Fruit fly (Drosophila melanogaster) whole organism, embryonic: ENCODE results near the gene CG44836.

ENCODE experiments used
- ATbp ChIP-seq: fragments of 200-800 bp; sonication (Bioruptor generic); optimal IDR thresholded peaks from 2 replicates; lab custom pipeline; 2017; ENCODE audit warnings: missing biosample characterization, mild to moderate bottlenecking, missing genetic modification characterization, missing genetic modification reagents
- Ada2b ChIP-seq: fragments of 200-800 bp; sonication (Bioruptor generic); IDR thresholded peaks from 2 replicates; pipeline ENCODE4 v1.3.6; 2022; ENCODE audit warnings: missing biosample characterization, missing genetic modification characterization
- Awh ChIP-seq: fragments of 200-800 bp; sonication (Bioruptor generic); IDR thresholded peaks from 2 replicates; pipeline ENCODE4, ENCODE4 v1.3.6; 2022; ENCODE audit warnings: missing biosample characterization, missing genetic modification characterization
- CG10274 ChIP-seq: fragments of 200-800 bp; sonication (Bioruptor generic); optimal IDR thresholded peaks from 3 replicates; lab custom pipeline; 2017; ENCODE audit warnings: missing biosample characterization, mild to moderate bottlenecking, missing genetic modification characterization
- CG10431 ChIP-seq: fragments of 200-800 bp; sonication (Bioruptor generic); optimal IDR thresholded peaks from 3 replicates; lab custom pipeline; 2018; ENCODE audit warnings: missing biosample characterization, mild to moderate bottlenecking, missing genetic modification characterization
- CG10462 ChIP-seq: fragments of 200-800 bp; sonication (Bioruptor generic); optimal IDR thresholded peaks from 2 replicates; lab custom pipeline; 2016; ENCODE audit warnings: missing biosample characterization, missing genetic modification characterization
- CG11504 ChIP-seq: fragments of 200-800 bp; sonication (Bioruptor generic); optimal IDR thresholded peaks from 3 replicates; lab custom pipeline; 2019; ENCODE audit warnings: missing biosample characterization, mild to moderate bottlenecking, missing genetic modification characterization, moderate library complexity
- CG12071 ChIP-seq: fragments of 200-800 bp; sonication (Bioruptor generic); optimal IDR thresholded peaks from 3 replicates; lab custom pipeline; 2018; ENCODE audit warnings: missing biosample characterization, mild to moderate bottlenecking, missing genetic modification characterization
- CG13624 ChIP-seq: fragments of 200-800 bp; sonication (Bioruptor generic); optimal IDR thresholded peaks from 2 replicates; lab custom pipeline; 2016; ENCODE audit warnings: missing biosample characterization, missing genetic modification characterization
- CG13775 ChIP-seq: fragments of 200-800 bp; sonication (Bioruptor generic); optimal IDR thresholded peaks from 3 replicates; lab custom pipeline; 2017; ENCODE audit warnings: missing biosample characterization, mild to moderate bottlenecking, missing genetic modification characterization
- CG14667 ChIP-seq: fragments of 200-800 bp; sonication (Bioruptor generic); IDR thresholded peaks from 2 replicates; pipeline ENCODE4 v1.3.6; 2022; ENCODE audit warnings: missing biosample characterization, missing genetic modification characterization
- CG15601 ChIP-seq: fragments of 200-800 bp; sonication (Bioruptor generic); optimal IDR thresholded peaks from 3 replicates; lab custom pipeline; 2019; ENCODE audit warnings: missing biosample characterization, mild to moderate bottlenecking, missing genetic modification characterization, moderate library complexity
- CG1602 ChIP-seq: fragments of 200-800 bp; sonication (Bioruptor generic); optimal IDR thresholded peaks from 3 replicates; lab custom pipeline; 2016; ENCODE audit warnings: missing biosample characterization, missing genetic modification characterization
- CG16863 ChIP-seq: fragments of 200-800 bp; sonication (Bioruptor generic); optimal IDR thresholded peaks from 3 replicates; lab custom pipeline; 2016; ENCODE audit warnings: missing biosample characterization, missing genetic modification characterization
- CG17568 ChIP-seq: fragments of 200-800 bp; sonication (Bioruptor generic); optimal IDR thresholded peaks from 2 replicates; lab custom pipeline; 2018; ENCODE audit warnings: missing biosample characterization, mild to moderate bottlenecking, missing genetic modification characterization, moderate library complexity
- CG18262 ChIP-seq: fragments of 200-800 bp; optimal IDR thresholded peaks from 3 replicates; lab custom pipeline; 2019; ENCODE audit warnings: missing biosample characterization, mild to moderate bottlenecking, missing genetic modification characterization, moderate library complexity
- CG2678 ChIP-seq: fragments of 200-800 bp; sonication (Bioruptor generic); optimal IDR thresholded peaks from 3 replicates; lab custom pipeline; 2019; ENCODE audit warnings: missing biosample characterization, mild to moderate bottlenecking, missing genetic modification characterization, moderate library complexity
- CG3407 ChIP-seq: fragments of 200-800 bp; sonication (Bioruptor generic); optimal IDR thresholded peaks from 2 replicates; lab custom pipeline; 2018; ENCODE audit warnings: missing biosample characterization, mild to moderate bottlenecking, missing genetic modification characterization
- CG4404 ChIP-seq: fragments of 200-800 bp; sonication (Bioruptor generic); IDR thresholded peaks from 2 replicates; pipeline ENCODE4 v1.3.6; 2022; ENCODE audit warnings: missing biosample characterization, missing genetic modification characterization
- CG4617 ChIP-seq: fragments of 200-800 bp; sonication (Bioruptor generic); optimal IDR thresholded peaks from 3 replicates; lab custom pipeline; 2016; ENCODE audit warnings: missing biosample characterization, missing genetic modification characterization, borderline replicate concordance
- CG5180 ChIP-seq: fragments of 200-800 bp; sonication (Bioruptor generic); optimal IDR thresholded peaks from 3 replicates; lab custom pipeline; 2017; ENCODE audit warnings: missing biosample characterization, missing genetic modification characterization, mild to moderate bottlenecking, moderate library complexity, missing genetic modification reagents
- CG7963 ChIP-seq: fragments of 200-800 bp; sonication (Bioruptor generic); IDR thresholded peaks from 3 replicates; pipeline ENCODE4 v1.3.6; 2022; ENCODE audit warnings: missing biosample characterization, missing genetic modification characterization; ENCODE audit not compliant: partially characterized antibody
- CG8944 ChIP-seq: fragments of 200-800 bp; sonication (Bioruptor generic); optimal IDR thresholded peaks from 3 replicates; lab custom pipeline; 2016; ENCODE audit warnings: missing biosample characterization, missing genetic modification characterization
- D19B ChIP-seq: fragments of 200-800 bp; sonication (Bioruptor generic); optimal IDR thresholded peaks from 2 replicates; lab custom pipeline; 2017; ENCODE audit warnings: missing biosample characterization, mild to moderate bottlenecking, missing genetic modification characterization
- Dek ChIP-seq: fragments of 200-800 bp; sonication (Bioruptor generic); optimal IDR thresholded peaks from 3 replicates; lab custom pipeline; 2019; ENCODE audit warnings: missing biosample characterization, mild to moderate bottlenecking, missing genetic modification characterization, moderate library complexity
- Ets65A ChIP-seq: fragments of 200-800 bp; sonication (Bioruptor generic); peaks from one replicate; lab custom pipeline; 2016; ENCODE audit warnings: missing biosample characterization, missing genetic modification characterization
- HHEX ChIP-seq: fragments of 200-800 bp; sonication (Bioruptor generic); optimal IDR thresholded peaks from 3 replicates; lab custom pipeline; 2017; ENCODE audit warnings: missing biosample characterization, mild to moderate bottlenecking, missing genetic modification characterization, missing genetic modification reagents
- Hey ChIP-seq: fragments of 200-800 bp; sonication (Bioruptor generic); optimal IDR thresholded peaks from 3 replicates; lab custom pipeline; 2018; ENCODE audit warnings: missing biosample characterization, mild to moderate bottlenecking, missing genetic modification characterization
- Hr51 ChIP-seq, 2 experiments: fragments of 200-800 bp; sonication (Bioruptor generic); optimal IDR thresholded peaks; 2 replicates in 1 of 2; 3 replicates in 1 of 2; lab custom pipeline; 2016 to 2018; ENCODE audit warnings: missing biosample characterization in 2 of 2, missing genetic modification characterization in 2 of 2, mild to moderate bottlenecking in 1 of 2, moderate library complexity in 1 of 2
- Kr ChIP-seq: fragments of 200-800 bp; sonication (Bioruptor generic); optimal IDR thresholded peaks from 2 replicates; lab custom pipeline; 2017; ENCODE audit warnings: missing biosample characterization, mild to moderate bottlenecking, missing genetic modification characterization
- Optix ChIP-seq: fragments of 200-800 bp; sonication (Bioruptor generic); IDR thresholded peaks from 3 replicates; pipeline ENCODE4 v1.3.6; 2022; ENCODE audit warnings: missing biosample characterization, missing genetic modification characterization
- Sox102F ChIP-seq: fragments of 200-800 bp; sonication (Bioruptor generic); optimal IDR thresholded peaks from 2 replicates; lab custom pipeline; 2018; ENCODE audit warnings: missing biosample characterization, mild to moderate bottlenecking, missing genetic modification characterization, moderate library complexity
- Spps ChIP-seq: fragments of 200-800 bp; sonication (Bioruptor generic); optimal IDR thresholded peaks from 2 replicates; lab custom pipeline; 2018; ENCODE audit warnings: missing biosample characterization, mild to moderate bottlenecking, missing genetic modification characterization
- cad ChIP-seq: fragments of >200 bp; optimal IDR thresholded peaks from 2 replicates; lab custom pipeline; 2017; ENCODE audit warnings: missing biosample characterization, missing genetic modification characterization
- chm ChIP-seq: fragments of 200-800 bp; sonication (Bioruptor generic); IDR thresholded peaks from 2 replicates; pipeline ENCODE4 v1.3.6; 2022; ENCODE audit warnings: missing biosample characterization, missing genetic modification characterization
- ci ChIP-seq: fragments of 200-800 bp; sonication (Bioruptor generic); IDR thresholded peaks from 3 replicates; pipeline ENCODE4 v1.3.6; 2022; ENCODE audit warnings: missing biosample characterization, missing genetic modification characterization
- dati ChIP-seq: fragments of 200-800 bp; sonication (Bioruptor generic); IDR thresholded peaks from 2 replicates; pipeline ENCODE4 v1.3.6; 2022; ENCODE audit warnings: missing biosample characterization, missing genetic modification characterization
- exex ChIP-seq: fragments of 200-800 bp; sonication (Bioruptor generic); optimal IDR thresholded peaks from 4 replicates; lab custom pipeline; 2018; ENCODE audit warnings: missing biosample characterization, mild to moderate bottlenecking, missing genetic modification characterization, moderate library complexity
- fd96Cb ChIP-seq: fragments of 200-800 bp; sonication (Bioruptor generic); optimal IDR thresholded peaks from 2 replicates; lab custom pipeline; 2018; ENCODE audit warnings: missing biosample characterization, mild to moderate bottlenecking, missing genetic modification characterization, moderate library complexity
- gem ChIP-seq: fragments of 200-800 bp; sonication (Bioruptor generic); optimal IDR thresholded peaks from 2 replicates; lab custom pipeline; 2019; ENCODE audit warnings: missing biosample characterization, mild to moderate bottlenecking, missing genetic modification characterization, moderate library complexity
- grau ChIP-seq: fragments of 200-800 bp; optimal IDR thresholded peaks from 3 replicates; lab custom pipeline; 2019; ENCODE audit warnings: missing biosample characterization, mild to moderate bottlenecking, missing genetic modification characterization, moderate library complexity
- ham ChIP-seq: fragments of 200-800 bp; sonication (Bioruptor generic); IDR thresholded peaks from 2 replicates; pipeline ENCODE4 v1.3.6; 2022; ENCODE audit warnings: missing biosample characterization, missing genetic modification characterization
- mld ChIP-seq: fragments of 200-800 bp; sonication (Bioruptor generic); IDR thresholded peaks from 3 replicates; pipeline ENCODE4 v1.3.6; 2022; ENCODE audit warnings: missing biosample characterization, missing genetic modification characterization; ENCODE audit not compliant: partially characterized antibody
- oc ChIP-seq: fragments of 200-800 bp; sonication (Bioruptor generic); optimal IDR thresholded peaks from 2 replicates; lab custom pipeline; 2018; ENCODE audit warnings: missing biosample characterization, mild to moderate bottlenecking, missing genetic modification characterization, moderate library complexity
- phol ChIP-seq: fragments of 200-800 bp; sonication (Bioruptor generic); optimal IDR thresholded peaks from 3 replicates; lab custom pipeline; 2018; ENCODE audit warnings: missing biosample characterization, mild to moderate bottlenecking, missing genetic modification characterization, moderate library complexity
- pzg ChIP-seq: fragments of 200-800 bp; sonication (Bioruptor generic); optimal IDR thresholded peaks from 3 replicates; lab custom pipeline; 2018; ENCODE audit warnings: missing biosample characterization, mild to moderate bottlenecking, missing genetic modification characterization, moderate library complexity
- row ChIP-seq: fragments of 200-800 bp; sonication (Bioruptor generic); IDR thresholded peaks from 3 replicates; pipeline ENCODE4 v1.3.6; 2022; ENCODE audit warnings: missing biosample characterization, missing genetic modification characterization
- sens ChIP-seq: fragments of 200-800 bp; sonication (Bioruptor generic); peaks from one replicate; lab custom pipeline; 2016; ENCODE audit warnings: missing biosample characterization, missing genetic modification characterization
- slp2 ChIP-seq: fragments of 200-800 bp; sonication (Bioruptor generic); optimal IDR thresholded peaks from 2 replicates; lab custom pipeline; 2016; ENCODE audit warnings: missing biosample characterization, missing genetic modification characterization
- sqz ChIP-seq: fragments of 200-800 bp; sonication (Bioruptor generic); optimal IDR thresholded peaks from 3 replicates; lab custom pipeline; 2018; ENCODE audit warnings: missing biosample characterization, mild to moderate bottlenecking, missing genetic modification characterization

Gene CG44836

DNA sequence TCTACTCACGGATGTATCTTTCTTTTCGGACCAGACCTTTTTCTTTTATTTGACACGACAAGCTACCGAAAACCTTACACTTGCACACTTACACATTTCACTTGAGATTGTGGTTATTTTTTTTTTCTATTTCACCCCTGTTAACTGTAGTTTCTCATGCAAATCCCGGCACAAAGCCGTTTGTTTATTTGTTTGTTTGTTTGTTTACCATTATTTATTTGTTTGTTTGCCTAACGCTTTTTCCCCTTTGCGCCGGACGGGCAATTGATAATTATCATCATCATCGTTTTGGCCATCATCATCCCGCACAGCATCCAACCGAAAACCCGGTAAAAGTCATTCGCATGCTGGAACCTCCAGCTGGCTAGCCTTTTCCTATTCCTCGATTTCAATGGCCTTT, 31.0 kb upstream of the CG44836 start (continued):
- TF ChIP-seq CG12071 (GFP tag; lab: Kevin White, UChicago): peak; percentile 26
- peak; percentile 86 for TF ChIP-seq Ets65A (GFP tag; lab: Kevin White, UChicago)
- TF ChIP-seq CG10462: no peak
- TF ChIP-seq CG1602 (GFP tag; lab: Kevin White, UChicago): no peak
- TF ChIP-seq CG15601: peak; percentile 42
- TF ChIP-seq CG18262 (tag; lab: Kevin White, UChicago): peak; percentile 16
- TF ChIP-seq HHEX (GFP tag; lab: Kevin White, UChicago): peak; percentile 15
- TF ChIP-seq cad: no peak
- peak; percentile 29 for TF ChIP-seq CG2678 (tag; lab: Kevin White, UChicago)
- TF ChIP-seq CG13775 (GFP tag; lab: Kevin White, UChicago): no peak
- no peak for TF ChIP-seq ham (GFP tag; lab: Robert Waterston, UW)
- peak; percentile 15 for TF ChIP-seq CG3407
- TF ChIP-seq CG5180 (GFP tag; lab: Kevin White, UChicago): peak; percentile 26
- peak; percentile 9 for TF ChIP-seq CG11504
- TF ChIP-seq CG17568 (GFP tag; lab: Kevin White, UChicago): peak; percentile 27
- TF ChIP-seq, all 482 proteins: peak for 31

DNA sequence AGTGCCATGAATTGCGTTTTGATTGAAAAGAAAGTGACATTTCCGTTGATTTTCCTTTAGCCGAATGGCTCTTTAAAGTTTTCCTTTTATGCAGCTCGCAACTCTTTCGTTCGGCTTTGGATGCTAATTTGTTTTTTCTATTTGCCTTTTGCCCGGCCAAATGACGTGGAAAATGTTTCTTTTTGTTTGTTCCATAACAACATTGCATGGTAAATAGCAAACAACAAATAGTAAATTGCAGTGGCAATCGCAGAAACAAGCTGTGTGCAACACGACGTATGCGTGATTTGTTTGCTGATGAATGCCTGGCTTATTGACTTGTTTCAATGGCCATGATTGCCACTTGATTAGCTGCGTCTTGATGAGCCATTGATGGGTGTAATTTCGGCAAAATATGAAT, 29.4 kb upstream of the CG44836 start:
- TF ChIP-seq chm (GFP tag; lab: Robert Waterston, UW): no peak
- TF ChIP-seq ci (GFP tag; lab: Robert Waterston, UW): peak; percentile 81
- TF ChIP-seq sqz: no peak
- no peak for TF ChIP-seq phol (tag; lab: Kevin White, UChicago)
- no peak for TF ChIP-seq Optix (GFP tag; lab: Robert Waterston, UW)
- TF ChIP-seq gem (tag; lab: Kevin White, UChicago): no peak
- no peak for TF ChIP-seq Hey
- peak; percentile 58 for TF ChIP-seq sens (GFP tag; lab: Kevin White, UChicago)
- no peak for TF ChIP-seq CG8944 (GFP tag; lab: Kevin White, UChicago)
- no peak for TF ChIP-seq dati (GFP tag; lab: Robert Waterston, UW)
- TF ChIP-seq CG4617 (GFP tag; lab: Kevin White, UChicago): no peak
- no peak for TF ChIP-seq CG10274 (GFP tag; lab: Kevin White, UChicago)
- peak; percentile 54 for TF ChIP-seq Awh (GFP tag; lab: Robert Waterston, UW)
- TF ChIP-seq ATbp (GFP tag; lab: Kevin White, UChicago): peak; percentile 91
- no peak for TF ChIP-seq D19B (GFP tag; lab: Kevin White, UChicago)
- TF ChIP-seq grau (tag; lab: Kevin White, UChicago): no peak
- no peak for TF ChIP-seq slp2 (GFP tag; lab: Kevin White, UChicago)
- TF ChIP-seq fd96Cb (tag; lab: Kevin White, UChicago): peak; percentile 18
- TF ChIP-seq CG10431 (GFP tag; lab: Kevin White, UChicago): no peak
- TF ChIP-seq CG16863 (GFP tag; lab: Kevin White, UChicago): peak; percentile 11
- no peak for TF ChIP-seq CG7963 (GFP tag; lab: Robert Waterston, UW)
- no peak for TF ChIP-seq Hr51 (GFP tag; optimal IDR thresholded peaks at IDR 0.05; lab: Kevin White, UChicago)
- no peak for TF ChIP-seq CG13624
- TF ChIP-seq exex (tag; lab: Kevin White, UChicago): no peak
- no peak for TF ChIP-seq row (GFP tag; lab: Robert Waterston, UW)
- TF ChIP-seq CG15601: peak; percentile 18
- peak; percentile 12 for TF ChIP-seq Ets65A (GFP tag; lab: Kevin White, UChicago)
- TF ChIP-seq CG14667: no peak
- no peak for TF ChIP-seq mld
- TF ChIP-seq Kr: no peak
- no peak for TF ChIP-seq CG4404 (GFP tag; lab: Robert Waterston, UW)
- TF ChIP-seq Dek: no peak
- TF ChIP-seq oc: no peak
- TF ChIP-seq Spps (tag; lab: Kevin White, UChicago): no peak
- TF ChIP-seq Ada2b: no peak
- peak; percentile 75 for TF ChIP-seq Sox102F (GFP tag; lab: Kevin White, UChicago)
- no peak for TF ChIP-seq pzg (GFP tag; lab: Kevin White, UChicago)
- peak; percentile 44 for TF ChIP-seq CG11504
